Fruit fly (Drosophila melanogaster) whole organism, prepupa: Measurements from ENCODE around the gene Rai1.

ENCODE experiments used
- Blimp-1 ChIP-seq: fragments of 200-800 bp; sonication (Bioruptor generic); optimal IDR thresholded peaks from 3 replicates; lab custom pipeline; 2017; ENCODE audit warnings: missing biosample characterization, missing genetic modification characterization, mild to moderate bottlenecking, moderate library complexity, missing genetic modification reagents
- Eip78C ChIP-seq: fragments of 200-800 bp; sonication (Bioruptor generic); peaks from one replicate; lab custom pipeline; 2016; ENCODE audit warnings: missing biosample characterization, missing genetic modification characterization
- Hr4 ChIP-seq: fragments of 200-800 bp; sonication (Bioruptor generic); optimal IDR thresholded peaks from 3 replicates; lab custom pipeline; 2016; ENCODE audit warnings: missing biosample characterization, missing genetic modification characterization
- achi ChIP-seq: fragments of 200-800 bp; sonication (Bioruptor generic); optimal IDR thresholded peaks from 3 replicates; lab custom pipeline; 2016; ENCODE audit warnings: missing biosample characterization, missing genetic modification characterization
- esn ChIP-seq: fragments of 200-800 bp; sonication (Bioruptor generic); optimal IDR thresholded peaks from 2 replicates; lab custom pipeline; 2016; ENCODE audit warnings: missing biosample characterization, mild to moderate bottlenecking, missing genetic modification characterization, moderate library complexity
- svp ChIP-seq: fragments of 200-800 bp; sonication (Bioruptor generic); peaks from one replicate; lab custom pipeline; 2016; ENCODE audit warnings: missing biosample characterization, missing genetic modification characterization

- TF ChIP-seq Hr4 (no peak), achi (GFP tag; lab: Kevin White, UChicago) (no peak), svp (GFP tag; lab: Kevin White, UChicago) (no peak), Eip78C (peak; percentile 52), esn (GFP tag; lab: Kevin White, UChicago) (no peak), Blimp-1 (no peak)
Measured at dm6 chrX:16791058-16791457, 12.1 kb downstream of the Rai1 start, which contains the start of gene Rrp45.
